Worm (Caenorhabditis elegans) whole organism, L4 larva: ENCODE measurements around the gene pqn-68.

Source experiments
- R02D3.7 ChIP-seq: fragments of 150-350 bp; sonication (generic microtip); optimal IDR thresholded peaks from 3 replicates; lab custom pipeline; 2014; ENCODE audit warnings: missing biosample characterization, missing genetic modification characterization
- ama-1 ChIP-seq: fragments of 150-350 bp; optimal IDR thresholded peaks from 2 replicates; lab custom pipeline; 2014; ENCODE audit warnings: inconsistent platforms, mixed read lengths
- ceh-82 ChIP-seq: sonication (generic microtip); optimal IDR thresholded peaks from 2 replicates; lab custom pipeline; 2017; ENCODE audit warnings: missing biosample characterization, missing genetic modification characterization
- ctbp-1 ChIP-seq: fragments of 200-800 bp; sonication (Bioruptor generic); IDR thresholded peaks from 2 replicates; pipeline ENCODE4 v1.3.6; 2022; ENCODE audit warnings: missing genetic modification reagents, missing genetic modification characterization, missing compliant biosample characterization
- hlh-11 ChIP-seq: fragments of 200-800 bp; sonication (Bioruptor generic); optimal IDR thresholded peaks from 2 replicates; lab custom pipeline; 2018; ENCODE audit warnings: mild to moderate bottlenecking, missing genetic modification characterization, missing compliant biosample characterization
- hmg-1.1 ChIP-seq: fragments of 200-800 bp; sonication (Bioruptor generic); IDR thresholded peaks from 2 replicates; pipeline ENCODE4 v1.3.6; 2022; ENCODE audit warnings: missing genetic modification reagents, missing genetic modification characterization, missing compliant biosample characterization
- lin-13 ChIP-seq: fragments of 150-350 bp; optimal IDR thresholded peaks from 2 replicates; lab custom pipeline; 2014; ENCODE audit warnings: missing biosample characterization, missing genetic modification reagents, missing genetic modification characterization
- lsy-2 ChIP-seq, 2 experiments: fragments of 150-350 bp in 1 of 2; sonication (generic microtip) in 1 of 2; optimal IDR thresholded peaks; 2 replicates each; lab custom pipeline; 2014 to 2017; ENCODE audit warnings: missing biosample characterization in 2 of 2, missing genetic modification characterization in 2 of 2
- nhr-237 ChIP-seq: sonication (generic microtip); optimal IDR thresholded peaks from 2 replicates; lab custom pipeline; 2017; ENCODE audit warnings: missing biosample characterization, missing genetic modification characterization
- pha-4 ChIP-seq, 2 experiments: fragments of 150-350 bp in 1 of 2; fragments of 200-800 bp in 1 of 2; sonication (Bioruptor generic) in 1 of 2; IDR thresholded peaks in 1 of 2; optimal IDR thresholded peaks in 1 of 2; 2 replicates each; pipeline versions ENCODE4 v1.3.6 to Lab custom; 2014 to 2022; ENCODE audit warnings: missing genetic modification characterization in 2 of 2, missing genetic modification reagents in 2 of 2, missing biosample characterization in 1 of 2, missing compliant biosample characterization in 1 of 2
- unc-39 ChIP-seq: sonication (generic microtip); optimal IDR thresholded peaks from 2 replicates; lab custom pipeline; 2017; ENCODE audit warnings: missing biosample characterization, missing genetic modification characterization
- zfp-3 ChIP-seq: fragments of 200-800 bp; sonication (Bioruptor generic); conservative IDR thresholded peaks from 2 replicates; pipeline ENCODE4 v1.3.6; 2022; ENCODE audit warnings: missing genetic modification reagents, missing genetic modification characterization, missing compliant biosample characterization
- ztf-11 ChIP-seq: fragments of 150-350 bp; optimal IDR thresholded peaks from 2 replicates; lab custom pipeline; 2014; ENCODE audit warnings: missing biosample characterization, missing genetic modification characterization

ce11 chrV:12904054-12904453 is 48.4 kb upstream of the pqn-68 start, which contains the start of gene ttr-27:
- TF ChIP-seq unc-39 (no peak), pha-4 (GFP tag; IDR thresholded peaks at IDR 0.05; lab: Robert Waterston, UW) (no peak), pha-4 (tag; optimal IDR thresholded peaks at IDR 0.05; lab: Kevin White, UChicago) (no peak), zfp-3 (GFP tag; lab: Robert Waterston, UW) (no peak), hmg-1.1 (GFP tag; lab: Robert Waterston, UW) (no peak), ctbp-1 (GFP tag; lab: Robert Waterston, UW) (no peak), R02D3.7 (tag; lab: Kevin White, UChicago) (no peak), ceh-82 (tag; lab: Kevin White, UChicago) (no peak), lsy-2 (tag; optimal IDR thresholded peaks at IDR 0.05; lab: Kevin White, UChicago) (no peak), ama-1 (lab: Kevin White, UChicago) (no peak), nhr-237 (tag; lab: Kevin White, UChicago) (no peak), ztf-11 (tag; lab: Kevin White, UChicago) (no peak), hlh-11 (tag; lab: Kevin White, UChicago) (no peak), lin-13 (GFP tag; lab: Kevin White, UChicago) (no peak)
